Worm (Caenorhabditis elegans) whole organism, L2 larva: ENCODE results near the gene C03B1.5.
A peak's percentile ranks its signal among the peaks of the same experiment; 100 is the strongest.

ENCODE experiments used
- C34F6.9 ChIP-seq: fragments of 150-350 bp; optimal IDR thresholded peaks from 2 replicates; lab custom pipeline; 2014; ENCODE audit warnings: missing biosample characterization, missing genetic modification characterization
- F13H6.1 ChIP-seq: sonication (generic microtip); optimal IDR thresholded peaks from 2 replicates; lab custom pipeline; 2016; ENCODE audit warnings: missing genetic modification characterization, missing compliant biosample characterization
- Y55F3AM.14 ChIP-seq: fragments of 200-800 bp; sonication (Bioruptor generic); optimal IDR thresholded peaks from 2 replicates; lab custom pipeline; 2018; ENCODE audit warnings: mild to moderate bottlenecking, missing genetic modification characterization, missing compliant biosample characterization
- alr-1 ChIP-seq: fragments of 150-350 bp; optimal IDR thresholded peaks from 2 replicates; lab custom pipeline; 2014; ENCODE audit warnings: missing biosample characterization, missing genetic modification characterization
- ama-1 ChIP-seq: fragments of 150-350 bp; optimal IDR thresholded peaks from 2 replicates; lab custom pipeline; 2018; ENCODE audit warnings: inconsistent platforms
- blmp-1 ChIP-seq: sonication (generic microtip); optimal IDR thresholded peaks from 2 replicates; lab custom pipeline; 2017; ENCODE audit warnings: missing genetic modification characterization, mild to moderate bottlenecking, missing compliant biosample characterization, antibody characterized with exemption, moderate library complexity; ENCODE audit not compliant: insufficient read depth
- ceh-16 ChIP-seq: fragments of 150-350 bp; optimal IDR thresholded peaks from 2 replicates; lab custom pipeline; 2014; ENCODE audit warnings: missing biosample characterization, missing genetic modification characterization
- ceh-82 ChIP-seq: fragments of 150-350 bp; optimal IDR thresholded peaks from 2 replicates; lab custom pipeline; 2014; ENCODE audit warnings: missing biosample characterization, missing genetic modification characterization
- dmd-4 ChIP-seq: sonication (generic microtip); optimal IDR thresholded peaks from 2 replicates; lab custom pipeline; 2017; ENCODE audit warnings: missing biosample characterization, missing genetic modification characterization
- elt-1 ChIP-seq: fragments of 150-350 bp; optimal IDR thresholded peaks from 2 replicates; lab custom pipeline; 2014; ENCODE audit warnings: missing biosample characterization, missing genetic modification characterization
- elt-3 ChIP-seq: sonication (generic microtip); optimal IDR thresholded peaks from 2 replicates; lab custom pipeline; 2017; ENCODE audit warnings: missing biosample characterization, missing genetic modification characterization
- fos-1 ChIP-seq: fragments of 150-350 bp; optimal IDR thresholded peaks from 2 replicates; lab custom pipeline; 2014; ENCODE audit warnings: missing biosample characterization, missing genetic modification characterization
- gmeb-1 ChIP-seq: fragments of 150-350 bp; optimal IDR thresholded peaks from 2 replicates; lab custom pipeline; 2014; ENCODE audit warnings: missing biosample characterization, missing genetic modification characterization
- lin-13 ChIP-seq: fragments of 150-350 bp; optimal IDR thresholded peaks from 2 replicates; lab custom pipeline; 2014; ENCODE audit warnings: missing biosample characterization, missing genetic modification reagents, missing genetic modification characterization
- lin-39 ChIP-seq: fragments of 150-350 bp; optimal IDR thresholded peaks from 2 replicates; lab custom pipeline; 2014; ENCODE audit warnings: missing biosample characterization, missing genetic modification reagents, missing genetic modification characterization
- lsy-2 ChIP-seq, 2 experiments: fragments of 150-350 bp in 1 of 2; sonication (generic microtip) in 1 of 2; optimal IDR thresholded peaks; 2 replicates each; lab custom pipeline; 2014 to 2017; ENCODE audit warnings: missing biosample characterization in 2 of 2, missing genetic modification characterization in 2 of 2
- mab-5 ChIP-seq: fragments of 150-350 bp; optimal IDR thresholded peaks from 2 replicates; lab custom pipeline; 2014; ENCODE audit warnings: missing biosample characterization, missing genetic modification characterization
- mdl-1 ChIP-seq, 2 experiments: fragments of 150-350 bp in 1 of 2; sonication (generic microtip) in 1 of 2; optimal IDR thresholded peaks; 2 replicates each; lab custom pipeline; 2017; ENCODE audit warnings: missing biosample characterization in 2 of 2, missing genetic modification characterization in 2 of 2
- nhr-11 ChIP-seq: fragments of 150-350 bp; optimal IDR thresholded peaks from 2 replicates; lab custom pipeline; 2014; ENCODE audit warnings: missing biosample characterization, missing genetic modification characterization
- nhr-12 ChIP-seq: fragments of 150-350 bp; optimal IDR thresholded peaks from 2 replicates; lab custom pipeline; 2014; ENCODE audit warnings: missing biosample characterization, missing genetic modification characterization
- nhr-21 ChIP-seq: fragments of 150-350 bp; optimal IDR thresholded peaks from 2 replicates; lab custom pipeline; 2014; ENCODE audit warnings: missing biosample characterization, missing genetic modification characterization
- nhr-25 ChIP-seq: fragments of 150-350 bp; sonication (generic microtip); optimal IDR thresholded peaks from 3 replicates; lab custom pipeline; 2014; ENCODE audit warnings: missing biosample characterization, missing genetic modification characterization
- nhr-6 ChIP-seq: fragments of 150-350 bp; optimal IDR thresholded peaks from 2 replicates; lab custom pipeline; 2014; ENCODE audit warnings: missing biosample characterization, missing genetic modification characterization
- peb-1 ChIP-seq: fragments of 150-350 bp; optimal IDR thresholded peaks from 2 replicates; lab custom pipeline; 2014; ENCODE audit warnings: missing biosample characterization, missing genetic modification characterization
- skn-1 ChIP-seq: sonication (generic microtip); optimal IDR thresholded peaks from 2 replicates; lab custom pipeline; 2017; ENCODE audit warnings: missing biosample characterization, missing genetic modification characterization
- sma-3 ChIP-seq: sonication (generic microtip); optimal IDR thresholded peaks from 2 replicates; lab custom pipeline; 2016; ENCODE audit warnings: missing genetic modification reagents, missing genetic modification characterization, missing compliant biosample characterization
- sma-9 ChIP-seq, 2 experiments: fragments of 150-350 bp in 1 of 2; sonication (generic microtip) in 1 of 2; optimal IDR thresholded peaks; 2 replicates each; lab custom pipeline; 2014 to 2016; ENCODE audit warnings: missing genetic modification characterization in 2 of 2, mild to moderate bottlenecking in 1 of 2, missing biosample characterization in 1 of 2, missing compliant biosample characterization in 1 of 2, missing genetic modification reagents in 1 of 2, moderate library complexity in 1 of 2
- unc-55 ChIP-seq: fragments of 150-350 bp; sonication (generic microtip); optimal IDR thresholded peaks from 3 replicates; lab custom pipeline; 2014; ENCODE audit warnings: missing biosample characterization, missing genetic modification reagents, missing genetic modification characterization
- unc-62 ChIP-seq: fragments of 150-350 bp; optimal IDR thresholded peaks from 2 replicates; lab custom pipeline; 2014; ENCODE audit warnings: missing biosample characterization, missing genetic modification reagents, missing genetic modification characterization
- ztf-4 ChIP-seq: fragments of 150-350 bp; optimal IDR thresholded peaks from 2 replicates; lab custom pipeline; 2014; ENCODE audit warnings: missing biosample characterization, missing genetic modification characterization

C03B1.5 gene

ce11 chrX:6382930-6383329, 27.5 kb downstream of the C03B1.5 start:
- peak; percentile 51 for TF ChIP-seq nhr-25 (tag; lab: Kevin White, UChicago)
- peak; percentile 55 for TF ChIP-seq elt-1
- TF ChIP-seq sma-9 (GFP tag; optimal IDR thresholded peaks at IDR 0.05; lab: Kevin White, UChicago): peak; percentile 25
- no peak for TF ChIP-seq sma-9 (tag; optimal IDR thresholded peaks at IDR 0.05; lab: Kevin White, UChicago)
- TF ChIP-seq blmp-1 (tag; lab: Kevin White, UChicago): peak; percentile 1
- TF ChIP-seq ama-1 (lab: Kevin White, UChicago): no peak
- peak; percentile 80 for TF ChIP-seq ceh-16 (tag; lab: Kevin White, UChicago)
- TF ChIP-seq, all 48 proteins: peak for 5

- TF ChIP-seq ztf-4 (tag; lab: Kevin White, UChicago) (no peak), lin-13 (GFP tag; lab: Kevin White, UChicago) (no peak), nhr-21 (tag; lab: Kevin White, UChicago) (no peak), ceh-82 (tag; lab: Kevin White, UChicago) (no peak)
Observed at ce11 chrX:6384537-6384936, 29.2 kb downstream of the C03B1.5 start.

DNA sequence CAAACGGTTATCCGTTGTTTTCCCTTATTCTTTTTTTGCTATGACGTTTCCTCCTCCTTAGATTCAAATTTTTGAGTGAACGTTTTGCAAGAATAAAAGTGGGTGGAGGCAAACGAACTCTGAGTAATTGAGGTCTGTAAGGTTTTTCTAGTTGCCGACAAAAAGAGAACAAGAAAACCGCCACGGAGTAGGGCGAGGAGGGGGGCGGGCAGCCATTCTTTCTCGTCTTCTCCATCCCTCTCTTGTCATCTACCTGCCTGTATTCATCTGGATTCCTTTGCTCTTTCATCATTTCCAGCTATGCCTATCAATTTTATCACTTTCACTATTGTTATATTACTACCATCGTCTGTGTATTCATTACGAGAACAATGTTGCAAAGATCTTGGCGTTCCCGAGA, 29.8 kb downstream of the C03B1.5 start, which contains the start of gene igdb-3:
igdb-3 (plus strand) TSS at position 301 of the 400 bp plus-strand sequence.
- TF ChIP-seq ceh-16 (tag; lab: Kevin White, UChicago) (no peak), lin-39 (tag; lab: Kevin White, UChicago) (no peak), gmeb-1 (tag; lab: Kevin White, UChicago) (no peak), peb-1 (tag; lab: Kevin White, UChicago) (no peak), nhr-11 (tag; lab: Kevin White, UChicago) (no peak), elt-1 (no peak), F13H6.1 (tag; lab: Kevin White, UChicago) (no peak), Y55F3AM.14 (GFP tag; lab: Kevin White, UChicago) (no peak), alr-1 (tag; lab: Kevin White, UChicago) (no peak), mdl-1 (tag; optimal IDR thresholded peaks at IDR 0.05; lab: Kevin White, UChicago) (no peak), unc-62 (no peak), skn-1 (tag; lab: Kevin White, UChicago) (no peak)

DNA sequence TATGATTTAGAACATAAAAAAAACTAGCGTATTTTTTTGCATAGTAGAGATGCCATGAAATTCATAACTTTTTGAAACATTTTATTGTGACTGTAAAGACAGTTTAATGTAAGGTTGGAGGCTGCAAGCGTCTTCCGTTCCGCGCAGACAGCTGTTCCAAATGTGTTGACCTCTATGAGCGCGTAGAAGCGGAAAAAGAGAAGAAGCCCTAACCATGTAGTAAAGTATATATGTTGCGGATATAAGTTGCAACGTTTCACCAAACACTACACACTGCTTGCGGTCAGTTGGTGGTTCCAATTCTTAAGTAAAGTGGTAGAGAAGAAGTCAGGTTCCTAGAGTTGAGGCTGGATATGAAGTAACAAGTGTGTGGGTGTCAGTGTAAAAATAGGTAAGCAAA, 33.3 kb downstream of the C03B1.5 start:
- TF ChIP-seq ztf-4 (tag; lab: Kevin White, UChicago) (no peak), Y55F3AM.14 (GFP tag; lab: Kevin White, UChicago) (no peak), nhr-6 (tag; lab: Kevin White, UChicago) (no peak), mab-5 (tag; lab: Kevin White, UChicago) (no peak), nhr-25 (tag; lab: Kevin White, UChicago) (no peak), fos-1 (no peak), dmd-4 (tag; lab: Kevin White, UChicago) (no peak), elt-3 (tag; lab: Kevin White, UChicago) (no peak), elt-1 (no peak), F13H6.1 (tag; lab: Kevin White, UChicago) (no peak), unc-55 (GFP tag; lab: Kevin White, UChicago) (no peak), mdl-1 (tag; optimal IDR thresholded peaks at IDR 0.05; lab: Kevin White, UChicago) (no peak)

DNA sequence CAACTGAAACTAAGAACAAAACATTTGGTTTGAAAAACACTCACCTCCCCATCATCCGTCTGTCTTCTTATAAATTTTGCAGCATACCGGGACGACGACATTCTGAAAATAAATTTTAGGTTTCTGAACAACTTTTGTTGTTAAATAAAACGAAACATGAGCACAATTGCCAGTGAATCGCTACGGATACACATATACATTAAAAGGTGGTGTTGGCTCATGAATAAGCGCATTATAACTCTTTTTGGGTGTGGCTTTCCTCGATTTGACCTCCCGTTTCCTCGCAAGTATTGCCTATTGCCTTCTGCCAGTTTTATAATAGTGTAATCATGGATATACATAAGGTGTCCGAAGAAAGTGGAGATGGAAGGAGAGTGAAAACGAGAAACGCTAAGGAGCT, 36.1 kb downstream of the C03B1.5 start, which contains the start of gene igcm-2:
igcm-2 (minus strand) TSS at position 101 of the 400 bp plus-strand sequence.
- TF ChIP-seq ceh-16 (tag; lab: Kevin White, UChicago) (no peak), dmd-4 (tag; lab: Kevin White, UChicago) (no peak), sma-3 (GFP tag; lab: Kevin White, UChicago) (no peak)
- TF ChIP-seq, all 48 proteins: peak for 0

DNA sequence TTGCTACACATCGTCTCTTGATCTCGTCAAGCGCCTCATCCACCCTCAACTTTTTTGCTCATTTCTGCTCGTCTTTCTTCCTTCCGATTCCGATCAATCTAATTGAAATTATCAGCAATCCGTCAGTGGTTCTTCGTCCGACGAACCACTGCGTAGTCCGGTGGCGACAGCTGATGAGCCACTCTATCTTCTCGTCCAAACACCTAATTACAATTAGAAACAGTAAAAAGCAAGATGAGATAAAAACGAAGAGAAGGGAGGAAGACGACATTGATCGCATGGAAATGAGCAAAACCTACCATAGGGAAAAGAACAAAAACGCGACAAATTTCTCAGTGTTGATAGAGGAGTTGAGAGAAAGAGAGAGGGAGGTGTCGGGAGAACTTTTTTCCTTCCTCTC, 44.1 kb downstream of the C03B1.5 start:
- TF ChIP-seq mdl-1 (tag; optimal IDR thresholded peaks at IDR 0.05; lab: Kevin White, UChicago): no peak
- peak; percentile 6 for TF ChIP-seq F13H6.1 (tag; lab: Kevin White, UChicago)
- no peak for TF ChIP-seq alr-1 (tag; lab: Kevin White, UChicago)
- TF ChIP-seq lin-13 (GFP tag; lab: Kevin White, UChicago): no peak
- no peak for TF ChIP-seq nhr-11 (tag; lab: Kevin White, UChicago)
- peak in 1 of 2 experiments; percentile 5 for TF ChIP-seq lsy-2 (tag; optimal IDR thresholded peaks at IDR 0.05; lab: Kevin White, UChicago)
- no peak for TF ChIP-seq ama-1 (lab: Kevin White, UChicago)
- no peak for TF ChIP-seq nhr-12 (tag; lab: Kevin White, UChicago)
- TF ChIP-seq nhr-21 (tag; lab: Kevin White, UChicago): no peak
- peak; percentile 8 for TF ChIP-seq C34F6.9 (tag; lab: Kevin White, UChicago)
- no peak for TF ChIP-seq Y55F3AM.14 (GFP tag; lab: Kevin White, UChicago)
- no peak for TF ChIP-seq unc-62
- TF ChIP-seq sma-3 (GFP tag; lab: Kevin White, UChicago): no peak
